Worm (Caenorhabditis elegans) whole organism, mixed stage, embryonic: ENCODE data around the gene T10C6.15.

ENCODE experiments used
- M03D4.4 ChIP-seq: sonication (generic microtip); optimal IDR thresholded peaks from 2 replicates; lab custom pipeline; 2017; ENCODE audit warnings: mild to moderate bottlenecking, missing genetic modification characterization, missing compliant biosample characterization
- bed-3 ChIP-seq: fragments of 200-800 bp; sonication (Bioruptor generic); optimal IDR thresholded peaks from 3 replicates; lab custom pipeline; 2018; ENCODE audit warnings: mild to moderate bottlenecking, missing genetic modification characterization, moderate library complexity, missing compliant biosample characterization
- blmp-1 ChIP-seq: fragments of 150-350 bp; optimal IDR thresholded peaks from 2 replicates; lab custom pipeline; 2014; ENCODE audit warnings: missing biosample characterization, missing genetic modification characterization
- ceh-39 ChIP-seq: fragments of 150-350 bp; optimal IDR thresholded peaks from 2 replicates; lab custom pipeline; 2014; ENCODE audit warnings: missing biosample characterization, missing genetic modification characterization
- ceh-43 ChIP-seq: fragments of 200-800 bp; sonication (Bioruptor generic); optimal IDR thresholded peaks from 2 replicates; lab custom pipeline; 2018; ENCODE audit warnings: mild to moderate bottlenecking, missing genetic modification characterization, moderate library complexity, missing compliant biosample characterization
- ceh-83 ChIP-seq: fragments of 200-800 bp; sonication (Bioruptor generic); optimal IDR thresholded peaks from 2 replicates; lab custom pipeline; 2018; ENCODE audit warnings: mild to moderate bottlenecking, missing genetic modification characterization, missing compliant biosample characterization
- ces-1 ChIP-seq: fragments of 150-350 bp; optimal IDR thresholded peaks from 2 replicates; lab custom pipeline; 2014; ENCODE audit warnings: missing biosample characterization, missing genetic modification reagents, missing genetic modification characterization
- drap-1 ChIP-seq: fragments of 200-800 bp; sonication (Bioruptor generic); optimal IDR thresholded peaks from 3 replicates; lab custom pipeline; 2018; ENCODE audit warnings: mild to moderate bottlenecking, missing genetic modification characterization, missing compliant biosample characterization
- elt-1 ChIP-seq: sonication (generic microtip); optimal IDR thresholded peaks from 2 replicates; lab custom pipeline; 2017; ENCODE audit warnings: missing genetic modification characterization, mild to moderate bottlenecking, missing compliant biosample characterization, antibody characterized with exemption, moderate library complexity, borderline replicate concordance; ENCODE audit not compliant: insufficient read depth
- elt-3 ChIP-seq: fragments of 150-350 bp; optimal IDR thresholded peaks from 2 replicates; lab custom pipeline; 2014; ENCODE audit warnings: missing biosample characterization, missing genetic modification characterization
- flh-1 ChIP-seq: fragments of 200-800 bp; sonication (Bioruptor generic); optimal IDR thresholded peaks from 2 replicates; lab custom pipeline; 2018; ENCODE audit warnings: mild to moderate bottlenecking, missing genetic modification characterization, moderate library complexity, missing compliant biosample characterization
- ham-2 ChIP-seq: fragments of 200-800 bp; sonication (Bioruptor generic); optimal IDR thresholded peaks from 2 replicates; lab custom pipeline; 2018; ENCODE audit warnings: mild to moderate bottlenecking, missing genetic modification characterization, missing compliant biosample characterization
- hlh-1 ChIP-seq: fragments of 150-350 bp; optimal IDR thresholded peaks from 2 replicates; lab custom pipeline; 2014; ENCODE audit warnings: missing biosample characterization, missing genetic modification reagents, missing genetic modification characterization
- lin-13 ChIP-seq: fragments of 150-350 bp; optimal IDR thresholded peaks from 2 replicates; lab custom pipeline; 2014; ENCODE audit warnings: missing biosample characterization, missing genetic modification characterization
- lin-32 ChIP-seq: fragments of 200-800 bp; sonication (Bioruptor generic); optimal IDR thresholded peaks from 2 replicates; lab custom pipeline; 2018; ENCODE audit warnings: mild to moderate bottlenecking, missing genetic modification characterization, missing compliant biosample characterization
- lsy-2 ChIP-seq: fragments of 150-350 bp; optimal IDR thresholded peaks from 2 replicates; lab custom pipeline; 2014; ENCODE audit warnings: missing biosample characterization, missing genetic modification characterization
- mab-5 ChIP-seq: fragments of 150-350 bp; optimal IDR thresholded peaks from 2 replicates; lab custom pipeline; 2014; ENCODE audit warnings: missing biosample characterization, missing genetic modification characterization
- mep-1 ChIP-seq: fragments of 150-350 bp; optimal IDR thresholded peaks from 2 replicates; lab custom pipeline; 2017; ENCODE audit warnings: missing biosample characterization, missing genetic modification reagents, missing genetic modification characterization, inconsistent platforms
- mls-2 ChIP-seq: sonication (generic microtip); optimal IDR thresholded peaks from 2 replicates; lab custom pipeline; 2016; ENCODE audit warnings: mild to moderate bottlenecking, missing genetic modification characterization, moderate library complexity, missing compliant biosample characterization
- nhr-12 ChIP-seq: fragments of 150-350 bp; optimal IDR thresholded peaks from 2 replicates; lab custom pipeline; 2014; ENCODE audit warnings: missing biosample characterization, missing genetic modification characterization
- nhr-2 ChIP-seq: fragments of 150-350 bp; optimal IDR thresholded peaks from 2 replicates; lab custom pipeline; 2014; ENCODE audit warnings: missing biosample characterization, missing genetic modification characterization
- nhr-28 ChIP-seq: fragments of 150-350 bp; optimal IDR thresholded peaks from 2 replicates; lab custom pipeline; 2014; ENCODE audit warnings: missing biosample characterization, missing genetic modification characterization
- nhr-76 ChIP-seq: sonication (generic microtip); optimal IDR thresholded peaks from 2 replicates; lab custom pipeline; 2017; ENCODE audit warnings: missing biosample characterization, missing genetic modification characterization
- pha-4 ChIP-seq: fragments of 150-350 bp; optimal IDR thresholded peaks from 2 replicates; lab custom pipeline; 2018; ENCODE audit warnings: missing biosample characterization, missing genetic modification reagents, missing genetic modification characterization
- sem-2 ChIP-seq: fragments of 200-800 bp; sonication (Bioruptor generic); optimal IDR thresholded peaks from 2 replicates; lab custom pipeline; 2018; ENCODE audit warnings: mild to moderate bottlenecking, missing genetic modification characterization, missing compliant biosample characterization
- snpc-4 ChIP-seq: fragments of 150-350 bp; optimal IDR thresholded peaks from 2 replicates; lab custom pipeline; 2014; ENCODE audit warnings: missing biosample characterization, missing genetic modification characterization
- sptf-1 ChIP-seq: sonication (generic microtip); optimal IDR thresholded peaks from 2 replicates; lab custom pipeline; 2017; ENCODE audit warnings: mild to moderate bottlenecking, missing genetic modification characterization, moderate library complexity, missing compliant biosample characterization
- tbx-8 ChIP-seq: fragments of 200-800 bp; sonication (Bioruptor generic); optimal IDR thresholded peaks from 2 replicates; lab custom pipeline; 2018; ENCODE audit warnings: mild to moderate bottlenecking, missing genetic modification characterization, moderate library complexity, missing compliant biosample characterization
- unc-120 ChIP-seq: sonication (generic microtip); optimal IDR thresholded peaks from 2 replicates; lab custom pipeline; 2017; ENCODE audit warnings: missing genetic modification characterization, missing compliant biosample characterization; ENCODE audit not compliant: poor library complexity, severe bottlenecking
- unc-39 ChIP-seq: fragments of 150-350 bp; optimal IDR thresholded peaks from 2 replicates; lab custom pipeline; 2014; ENCODE audit warnings: missing biosample characterization, missing genetic modification characterization
- unc-62 ChIP-seq: fragments of 150-350 bp; optimal IDR thresholded peaks from 2 replicates; lab custom pipeline; 2014; ENCODE audit warnings: missing biosample characterization, missing genetic modification reagents, missing genetic modification characterization
- zip-8 ChIP-seq: fragments of 150-350 bp; optimal IDR thresholded peaks from 2 replicates; lab custom pipeline; 2014; ENCODE audit warnings: missing biosample characterization, missing genetic modification characterization
- ztf-11 ChIP-seq: fragments of 150-350 bp; optimal IDR thresholded peaks from 2 replicates; lab custom pipeline; 2014; ENCODE audit warnings: missing biosample characterization, missing genetic modification characterization

Gene T10C6.15

DNA sequence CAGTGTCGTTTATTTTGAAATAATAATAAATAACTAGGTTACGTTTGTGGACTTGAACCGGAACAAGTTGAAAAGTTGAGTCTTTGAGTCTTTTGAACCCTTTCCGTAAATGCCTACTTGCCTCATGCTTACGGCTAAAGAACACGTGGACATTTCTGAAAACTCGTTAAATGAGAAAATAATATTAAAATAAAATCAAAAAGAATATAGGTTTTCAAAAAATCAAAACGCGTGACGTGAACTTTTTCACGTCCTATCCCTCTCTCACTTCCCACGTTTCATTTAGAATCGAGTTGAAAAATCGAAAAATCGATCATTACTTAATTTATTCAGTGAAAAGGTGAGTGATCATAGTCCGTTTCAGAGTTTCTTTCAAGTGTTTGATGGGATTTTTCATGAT, 3.4 kb upstream of the T10C6.15 start, which contains the start of gene best-12:
Gene best-12, plus strand, starts transcription at position 301 of the 400 bp plus-strand sequence.
- TF ChIP-seq lin-32 (GFP tag; lab: Kevin White, UChicago) (no peak), unc-39 (tag; lab: Kevin White, UChicago) (no peak), mls-2 (tag; lab: Kevin White, UChicago) (no peak), ces-1 (GFP tag; lab: Kevin White, UChicago) (no peak), nhr-12 (no peak), sem-2 (GFP tag; lab: Kevin White, UChicago) (no peak), lsy-2 (tag; lab: Kevin White, UChicago) (no peak), tbx-8 (no peak), drap-1 (GFP tag; lab: Kevin White, UChicago) (no peak), mab-5 (tag; lab: Kevin White, UChicago) (no peak), elt-3 (tag; lab: Kevin White, UChicago) (no peak), nhr-76 (tag; lab: Kevin White, UChicago) (no peak), unc-120 (tag; lab: Kevin White, UChicago) (no peak), unc-62 (GFP tag; lab: Kevin White, UChicago) (no peak), flh-1 (GFP tag; lab: Kevin White, UChicago) (no peak), hlh-1 (tag; lab: Kevin White, UChicago) (no peak), ham-2 (GFP tag; lab: Kevin White, UChicago) (no peak), lin-13 (tag; lab: Kevin White, UChicago) (no peak), blmp-1 (no peak)

DNA sequence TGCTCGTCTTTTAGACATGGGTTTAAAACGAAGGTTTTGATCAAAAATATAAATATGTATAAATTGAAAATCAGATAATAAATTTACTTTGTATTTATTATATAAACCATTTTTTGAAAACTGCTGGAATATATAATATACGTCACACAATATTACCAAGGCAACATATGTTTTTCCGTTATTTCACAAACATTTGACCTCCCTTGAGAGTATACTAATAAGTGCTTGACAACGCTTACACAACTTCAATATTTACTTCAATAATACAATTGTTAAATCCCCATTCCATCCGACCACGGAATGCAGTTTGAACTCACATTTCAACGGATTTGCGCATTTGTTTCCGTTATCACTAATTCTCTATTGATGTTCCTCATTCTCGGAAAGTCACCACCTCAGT, 1.8 kb upstream of the T10C6.15 start, which contains the start of gene str-198:
Gene str-198, plus strand, starts transcription at position 301 of the 400 bp plus-strand sequence.
- TF ChIP-seq ztf-11 (tag; lab: Kevin White, UChicago) (no peak), nhr-76 (tag; lab: Kevin White, UChicago) (no peak), pha-4 (tag; lab: Kevin White, UChicago) (no peak), unc-120 (tag; lab: Kevin White, UChicago) (no peak), zip-8 (tag; lab: Kevin White, UChicago) (no peak), M03D4.4 (no peak), mep-1 (tag; lab: Kevin White, UChicago) (no peak)

DNA sequence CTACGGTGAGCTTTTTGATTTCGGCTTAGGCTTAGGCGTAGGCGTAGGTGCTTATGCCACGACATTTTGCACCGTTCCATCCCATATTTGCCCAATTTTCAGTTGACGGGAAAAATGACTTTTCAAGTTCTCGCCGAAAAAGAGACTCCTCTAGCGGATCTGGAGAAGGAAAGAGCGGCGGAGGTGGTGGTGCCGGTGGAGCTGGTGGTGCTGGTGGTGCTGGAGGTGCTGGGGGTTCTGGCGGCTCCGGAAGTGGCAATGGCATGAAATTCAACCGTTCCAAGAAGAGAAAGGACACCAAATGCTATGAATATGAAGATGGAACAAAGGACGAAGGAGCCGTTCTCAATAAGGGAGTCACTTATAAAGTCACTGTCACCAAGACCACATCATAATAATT, 1.3 kb upstream of the T10C6.15 start:
- TF ChIP-seq drap-1 (GFP tag; lab: Kevin White, UChicago) (no peak), sptf-1 (tag; lab: Kevin White, UChicago) (no peak), nhr-12 (no peak), ham-2 (GFP tag; lab: Kevin White, UChicago) (no peak), tbx-8 (no peak), bed-3 (no peak), blmp-1 (no peak), lsy-2 (tag; lab: Kevin White, UChicago) (no peak), nhr-28 (tag; lab: Kevin White, UChicago) (no peak), sem-2 (GFP tag; lab: Kevin White, UChicago) (no peak), mep-1 (tag; lab: Kevin White, UChicago) (no peak), nhr-76 (tag; lab: Kevin White, UChicago) (no peak), elt-1 (tag; lab: Kevin White, UChicago) (no peak), ceh-83 (GFP tag; lab: Kevin White, UChicago) (no peak), ceh-39 (tag; lab: Kevin White, UChicago) (no peak), ceh-43 (no peak), nhr-2 (tag; lab: Kevin White, UChicago) (no peak), elt-3 (tag; lab: Kevin White, UChicago) (no peak)

DNA sequence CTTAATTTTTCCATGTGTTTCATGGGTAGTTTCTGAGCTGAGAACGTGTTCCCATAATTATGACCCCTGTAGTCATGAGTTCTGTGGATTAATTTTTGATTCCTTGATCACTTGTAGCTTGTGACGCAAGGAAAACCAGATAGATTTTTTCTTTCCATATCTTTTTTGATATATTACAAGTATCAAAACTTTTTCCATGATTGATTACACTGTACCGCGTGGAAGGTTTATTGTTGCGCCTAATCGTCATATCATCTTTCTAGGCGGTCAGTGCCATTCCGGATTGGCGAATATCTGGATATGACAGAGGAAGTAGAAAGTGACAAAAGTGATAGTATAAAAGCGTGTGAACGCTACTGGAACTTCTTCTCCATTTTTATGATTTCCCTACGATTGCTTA, 833 bp upstream of the T10C6.15 start, which contains the start of gene ZK285.2:
Gene ZK285.2, plus strand, starts transcription at position 301 of the 400 bp plus-strand sequence.
- TF ChIP-seq sem-2 (GFP tag; lab: Kevin White, UChicago) (no peak), nhr-76 (tag; lab: Kevin White, UChicago) (no peak), ceh-83 (GFP tag; lab: Kevin White, UChicago) (no peak), bed-3 (no peak)

DNA sequence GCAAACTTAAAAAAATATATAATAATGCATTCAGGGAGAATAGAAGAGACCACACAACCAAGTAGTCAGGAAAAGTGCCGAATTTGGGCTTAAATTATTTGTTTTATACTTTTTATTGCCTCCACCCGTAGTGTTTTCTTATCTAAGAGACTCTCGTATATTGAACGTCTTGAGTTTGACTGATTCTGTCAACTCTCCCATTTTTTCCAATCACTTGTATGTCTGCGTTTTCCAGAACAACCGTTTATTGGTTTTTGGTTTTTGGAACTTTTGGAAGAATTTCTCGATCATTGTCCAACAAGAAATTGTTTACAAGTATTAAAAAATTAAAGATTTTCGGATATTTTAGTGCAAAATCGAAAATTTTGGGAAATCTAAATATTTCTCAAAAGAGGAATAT, 2.1 kb downstream of the T10C6.15 start:
- TF ChIP-seq blmp-1 (no peak), elt-1 (tag; lab: Kevin White, UChicago) (no peak), mab-5 (tag; lab: Kevin White, UChicago) (no peak), drap-1 (GFP tag; lab: Kevin White, UChicago) (no peak), zip-8 (tag; lab: Kevin White, UChicago) (no peak), mep-1 (tag; lab: Kevin White, UChicago) (no peak), flh-1 (GFP tag; lab: Kevin White, UChicago) (no peak), nhr-2 (tag; lab: Kevin White, UChicago) (no peak), snpc-4 (tag; lab: Kevin White, UChicago) (no peak), ceh-83 (GFP tag; lab: Kevin White, UChicago) (no peak), pha-4 (tag; lab: Kevin White, UChicago) (no peak), lin-32 (GFP tag; lab: Kevin White, UChicago) (no peak), ceh-43 (no peak), ces-1 (GFP tag; lab: Kevin White, UChicago) (no peak), tbx-8 (no peak), nhr-28 (tag; lab: Kevin White, UChicago) (no peak)
